Fruit fly (Drosophila melanogaster) whole organism, embryonic: ENCODE results near the gene FucTD.
A peak's percentile ranks its signal among the peaks of the same experiment; 100 is the strongest.

Experiments used
- Bdp1 ChIP-seq: fragments of 200-800 bp; sonication (Bioruptor generic); optimal IDR thresholded peaks from 3 replicates; lab custom pipeline; 2016; ENCODE audit warnings: missing biosample characterization, missing genetic modification characterization
- CG11695 ChIP-seq: fragments of 200-800 bp; sonication (Bioruptor generic); IDR thresholded peaks from 3 replicates; pipeline ENCODE4 v1.3.6; 2022; ENCODE audit warnings: missing biosample characterization, missing genetic modification characterization
- CG11723 ChIP-seq: fragments of 200-800 bp; sonication (Bioruptor generic); optimal IDR thresholded peaks from 2 replicates; lab custom pipeline; 2017; ENCODE audit warnings: missing biosample characterization, mild to moderate bottlenecking, missing genetic modification characterization
- CG12155 ChIP-seq: fragments of 200-800 bp; sonication (Bioruptor generic); optimal IDR thresholded peaks from 3 replicates; lab custom pipeline; 2016; ENCODE audit warnings: missing biosample characterization, missing genetic modification characterization
- CG12219 ChIP-seq: fragments of 200-800 bp; sonication (Bioruptor generic); optimal IDR thresholded peaks from 3 replicates; lab custom pipeline; 2018; ENCODE audit warnings: missing biosample characterization, mild to moderate bottlenecking, missing genetic modification characterization
- CG12391 ChIP-seq: fragments of 200-800 bp; sonication (Bioruptor generic); optimal IDR thresholded peaks from 3 replicates; lab custom pipeline; 2018; ENCODE audit warnings: missing biosample characterization, mild to moderate bottlenecking, missing genetic modification characterization, moderate library complexity
- CG14710 ChIP-seq: fragments of 200-800 bp; sonication (Bioruptor generic); optimal IDR thresholded peaks from 3 replicates; lab custom pipeline; 2019; ENCODE audit warnings: missing biosample characterization, mild to moderate bottlenecking, missing genetic modification characterization, moderate library complexity
- CG14860 ChIP-seq: fragments of 200-800 bp; sonication (Bioruptor generic); IDR thresholded peaks from 3 replicates; pipeline ENCODE4 v1.3.6; 2022; ENCODE audit warnings: missing biosample characterization, missing genetic modification characterization; ENCODE audit not compliant: partially characterized antibody
- CG1529 ChIP-seq: fragments of 200-800 bp; sonication (Bioruptor generic); optimal IDR thresholded peaks from 3 replicates; lab custom pipeline; 2018; ENCODE audit warnings: missing biosample characterization, missing genetic modification characterization
- CG1602 ChIP-seq: fragments of 200-800 bp; sonication (Bioruptor generic); optimal IDR thresholded peaks from 3 replicates; lab custom pipeline; 2016; ENCODE audit warnings: missing biosample characterization, missing genetic modification characterization
- CG18476 ChIP-seq: fragments of 200-800 bp; sonication (Bioruptor generic); optimal IDR thresholded peaks from 2 replicates; lab custom pipeline; 2016; ENCODE audit warnings: missing biosample characterization, mild to moderate bottlenecking, missing genetic modification characterization
- CG18599 ChIP-seq: fragments of 200-800 bp; sonication (Bioruptor generic); optimal IDR thresholded peaks from 3 replicates; lab custom pipeline; 2017; ENCODE audit warnings: missing biosample characterization, missing genetic modification characterization, mild to moderate bottlenecking, moderate library complexity, missing genetic modification reagents
- CG2120 ChIP-seq: fragments of 200-800 bp; sonication (Bioruptor generic); optimal IDR thresholded peaks from 3 replicates; lab custom pipeline; 2016; ENCODE audit warnings: missing biosample characterization, missing genetic modification characterization
- CG2678 ChIP-seq: fragments of 200-800 bp; sonication (Bioruptor generic); optimal IDR thresholded peaks from 3 replicates; lab custom pipeline; 2019; ENCODE audit warnings: missing biosample characterization, mild to moderate bottlenecking, missing genetic modification characterization, moderate library complexity
- CG31224 ChIP-seq: fragments of 200-800 bp; sonication (Bioruptor generic); IDR thresholded peaks from 2 replicates; pipeline ENCODE4 v1.3.6; 2022; ENCODE audit warnings: missing biosample characterization, missing genetic modification characterization
- CG32772 ChIP-seq: fragments of 200-800 bp; sonication (Bioruptor generic); IDR thresholded peaks from 2 replicates; pipeline ENCODE4 v1.3.6; 2022; ENCODE audit warnings: missing biosample characterization, missing genetic modification characterization
- CG5245 ChIP-seq: fragments of 200-800 bp; sonication (Bioruptor generic); optimal IDR thresholded peaks from 3 replicates; lab custom pipeline; 2016; ENCODE audit warnings: missing biosample characterization, missing genetic modification characterization
- CG7372 ChIP-seq: fragments of 200-800 bp; sonication (Bioruptor generic); IDR thresholded peaks from 2 replicates; pipeline ENCODE4 v1.3.6; 2022; ENCODE audit warnings: missing biosample characterization, missing genetic modification characterization
- CG7839 ChIP-seq: fragments of 200-800 bp; sonication (Bioruptor generic); optimal IDR thresholded peaks from 3 replicates; lab custom pipeline; 2018; ENCODE audit warnings: missing biosample characterization, mild to moderate bottlenecking, missing genetic modification characterization, moderate library complexity
- CG8388 ChIP-seq: fragments of 200-800 bp; sonication (Bioruptor generic); optimal IDR thresholded peaks from 2 replicates; lab custom pipeline; 2019; ENCODE audit warnings: missing biosample characterization, mild to moderate bottlenecking, missing genetic modification characterization, moderate library complexity
- CG8944 ChIP-seq: fragments of 200-800 bp; sonication (Bioruptor generic); optimal IDR thresholded peaks from 3 replicates; lab custom pipeline; 2016; ENCODE audit warnings: missing biosample characterization, missing genetic modification characterization
- CkIIα-i1 ChIP-seq: fragments of 200-800 bp; sonication (Bioruptor generic); IDR thresholded peaks from 2 replicates; pipeline ENCODE4 v1.3.6; 2022; ENCODE audit warnings: missing biosample characterization, missing genetic modification characterization
- Drgx ChIP-seq: fragments of 200-800 bp; sonication (Bioruptor generic); IDR thresholded peaks from 2 replicates; pipeline ENCODE4 v1.3.6; 2022; ENCODE audit warnings: missing biosample characterization, missing genetic modification characterization
- H15 ChIP-seq: fragments of 200-800 bp; sonication (Bioruptor generic); IDR thresholded peaks from 3 replicates; pipeline ENCODE4 v1.3.6; 2022; ENCODE audit warnings: missing biosample characterization, missing genetic modification characterization
- Hr51 ChIP-seq, 2 experiments: fragments of 200-800 bp; sonication (Bioruptor generic); optimal IDR thresholded peaks; 2 replicates in 1 of 2; 3 replicates in 1 of 2; lab custom pipeline; 2016 to 2018; ENCODE audit warnings: missing biosample characterization in 2 of 2, missing genetic modification characterization in 2 of 2, mild to moderate bottlenecking in 1 of 2, moderate library complexity in 1 of 2
- NC2α ChIP-seq: fragments of 200-800 bp; sonication (Bioruptor generic); optimal IDR thresholded peaks from 2 replicates; lab custom pipeline; 2016; ENCODE audit warnings: missing biosample characterization, missing genetic modification characterization
- PHDP ChIP-seq: fragments of 200-800 bp; sonication (Bioruptor generic); optimal IDR thresholded peaks from 3 replicates; lab custom pipeline; 2018; ENCODE audit warnings: missing biosample characterization, mild to moderate bottlenecking, missing genetic modification characterization, moderate library complexity
- Xbp1 ChIP-seq: fragments of 200-800 bp; sonication (Bioruptor generic); optimal IDR thresholded peaks from 3 replicates; lab custom pipeline; 2016; ENCODE audit warnings: missing biosample characterization, mild to moderate bottlenecking, missing genetic modification characterization
- Xrp1 ChIP-seq: fragments of 200-800 bp; sonication (Bioruptor generic); IDR thresholded peaks from 2 replicates; pipeline ENCODE4 v1.3.6; 2022; ENCODE audit warnings: missing biosample characterization, missing genetic modification characterization
- az2 ChIP-seq: fragments of 200-800 bp; sonication (Bioruptor generic); optimal IDR thresholded peaks from 3 replicates; lab custom pipeline; 2016; ENCODE audit warnings: missing biosample characterization, missing genetic modification characterization
- bab2 ChIP-seq: fragments of 200-800 bp; sonication (Bioruptor generic); optimal IDR thresholded peaks from 2 replicates; lab custom pipeline; 2016; ENCODE audit warnings: missing biosample characterization, missing genetic modification characterization
- chinmo ChIP-seq: fragments of 200-800 bp; sonication (Bioruptor generic); IDR thresholded peaks from 4 replicates; pipeline ENCODE4 v1.3.6; 2022; ENCODE audit warnings: missing biosample characterization, missing genetic modification characterization; ENCODE audit not compliant: partially characterized antibody
- chn ChIP-seq: fragments of 200-800 bp; sonication (Bioruptor generic); optimal IDR thresholded peaks from 2 replicates; lab custom pipeline; 2016; ENCODE audit warnings: missing biosample characterization, missing genetic modification characterization
- dmrt99B ChIP-seq: fragments of 200-800 bp; sonication (Bioruptor generic); optimal IDR thresholded peaks from 2 replicates; lab custom pipeline; 2018; ENCODE audit warnings: missing biosample characterization, mild to moderate bottlenecking, missing genetic modification characterization, moderate library complexity
- dysf ChIP-seq: fragments of 200-800 bp; sonication (Bioruptor generic); IDR thresholded peaks from 3 replicates; pipeline ENCODE4 v1.3.6; 2022; ENCODE audit warnings: missing biosample characterization, missing genetic modification characterization
- ewg ChIP-seq: fragments of 200-800 bp; sonication (Bioruptor generic); optimal IDR thresholded peaks from 3 replicates; lab custom pipeline; 2017; ENCODE audit warnings: mild to moderate bottlenecking, missing biosample characterization, missing genetic modification reagents, missing genetic modification characterization
- fd96Cb ChIP-seq: fragments of 200-800 bp; sonication (Bioruptor generic); optimal IDR thresholded peaks from 2 replicates; lab custom pipeline; 2018; ENCODE audit warnings: missing biosample characterization, mild to moderate bottlenecking, missing genetic modification characterization, moderate library complexity
- gce ChIP-seq: fragments of 200-800 bp; sonication (Bioruptor generic); IDR thresholded peaks from 3 replicates; pipeline ENCODE4 v1.3.6; 2022; ENCODE audit warnings: missing biosample characterization, missing genetic modification characterization
- nmo ChIP-seq: fragments of 200-800 bp; sonication (Bioruptor generic); optimal IDR thresholded peaks from 2 replicates; lab custom pipeline; 2018; ENCODE audit warnings: missing biosample characterization, mild to moderate bottlenecking, missing genetic modification characterization, moderate library complexity
- onecut ChIP-seq: fragments of 200-800 bp; sonication (Bioruptor generic); IDR thresholded peaks from 2 replicates; pipeline ENCODE4 v1.3.6; 2022; ENCODE audit warnings: missing biosample characterization, missing genetic modification characterization
- row ChIP-seq: fragments of 200-800 bp; sonication (Bioruptor generic); IDR thresholded peaks from 3 replicates; pipeline ENCODE4 v1.3.6; 2022; ENCODE audit warnings: missing biosample characterization, missing genetic modification characterization
- sens ChIP-seq: fragments of 200-800 bp; sonication (Bioruptor generic); peaks from one replicate; lab custom pipeline; 2016; ENCODE audit warnings: missing biosample characterization, missing genetic modification characterization
- sens-2 ChIP-seq: fragments of 200-800 bp; sonication (Bioruptor generic); IDR thresholded peaks from 2 replicates; pipeline ENCODE4 v1.3.6; 2022; ENCODE audit warnings: missing biosample characterization, missing genetic modification characterization
- so ChIP-seq: fragments of 200-800 bp; sonication (Bioruptor generic); IDR thresholded peaks from 3 replicates; pipeline ENCODE4 v1.3.6; 2022; ENCODE audit warnings: missing biosample characterization, missing genetic modification characterization
- sob ChIP-seq: fragments of 200-800 bp; sonication (Bioruptor generic); IDR thresholded peaks from 2 replicates; pipeline ENCODE4 v1.3.6; 2022; ENCODE audit warnings: missing biosample characterization, missing genetic modification characterization
- sqz ChIP-seq: fragments of 200-800 bp; sonication (Bioruptor generic); optimal IDR thresholded peaks from 3 replicates; lab custom pipeline; 2018; ENCODE audit warnings: missing biosample characterization, mild to moderate bottlenecking, missing genetic modification characterization
- sr ChIP-seq: fragments of 200-800 bp; sonication (Bioruptor generic); IDR thresholded peaks from 3 replicates; pipeline ENCODE4 v1.3.6; 2022; ENCODE audit warnings: missing biosample characterization, missing genetic modification characterization
- tap ChIP-seq: fragments of 200-800 bp; optimal IDR thresholded peaks from 3 replicates; lab custom pipeline; 2019; ENCODE audit warnings: missing biosample characterization, mild to moderate bottlenecking, missing genetic modification characterization, moderate library complexity
- tin ChIP-seq: fragments of 200-800 bp; sonication (Bioruptor generic); optimal IDR thresholded peaks from 3 replicates; lab custom pipeline; 2016; ENCODE audit warnings: missing biosample characterization, missing genetic modification characterization
- tio ChIP-seq: fragments of 200-800 bp; sonication (Bioruptor generic); optimal IDR thresholded peaks from 2 replicates; lab custom pipeline; 2017; ENCODE audit warnings: missing biosample characterization, missing genetic modification characterization, inconsistent platforms

FucTD gene

dm6 chr3L:1464465-1464864, 48.4 kb downstream of the FucTD start:
- TF ChIP-seq bab2 (GFP tag; lab: Kevin White, UChicago), result peak; percentile 8
- TF ChIP-seq nmo, result peak; percentile 45
- peak; percentile 34; the same call in 1 of the 2 replicates for TF ChIP-seq sob (GFP tag; lab: Robert Waterston, UW)
- TF ChIP-seq CG2678, result peak; percentile 3
- TF ChIP-seq chn, result peak; percentile 7
- peak; percentile 22; the same call in 1 of the 3 replicates for TF ChIP-seq dysf (GFP tag; lab: Robert Waterston, UW)
- TF ChIP-seq sens-2, result peak; percentile 33; the same call in 1 of the 2 replicates
- TF ChIP-seq CG11723 (GFP tag; lab: Kevin White, UChicago), result peak; percentile 22
- TF ChIP-seq CG18599 (GFP tag; lab: Kevin White, UChicago), result peak; percentile 11
- peak; percentile 32; the same call in 1 of the 2 replicates for TF ChIP-seq CG7372 (GFP tag; lab: Robert Waterston, UW)
- peak; percentile 86 for TF ChIP-seq sens
- TF ChIP-seq ewg (GFP tag; lab: Kevin White, UChicago), result peak; percentile 39
- TF ChIP-seq CG5245 (GFP tag; lab: Kevin White, UChicago), result no peak
- peak; percentile 50; the same call in 1 of the 2 replicates for TF ChIP-seq Xrp1 (GFP tag; lab: Robert Waterston, UW)
- peak; percentile 15 for TF ChIP-seq CG8388 (GFP tag; lab: Kevin White, UChicago)
- no peak for TF ChIP-seq CG1602
- TF ChIP-seq CG31224 (GFP tag; lab: Robert Waterston, UW), result 0 out of 2 replicates have a peak, but pooled peaks have one; percentile 8
- peak; percentile 41 for TF ChIP-seq CG7839 (tag; lab: Kevin White, UChicago)
- no peak for TF ChIP-seq CG14860 (GFP tag; lab: Robert Waterston, UW)
- peak; percentile 76 for TF ChIP-seq sr
- TF ChIP-seq sqz (GFP tag; lab: Kevin White, UChicago), result peak; percentile 35
- TF ChIP-seq Bdp1 (GFP tag; lab: Kevin White, UChicago), result no peak
- TF ChIP-seq chinmo (GFP tag; lab: Robert Waterston, UW), result no peak
- TF ChIP-seq CG12391 (tag; lab: Kevin White, UChicago), result peak; percentile 40
- TF ChIP-seq dmrt99B (tag; lab: Kevin White, UChicago), result peak; percentile 40
- TF ChIP-seq H15 (GFP tag; lab: Robert Waterston, UW), result 0 out of 3 replicates have a peak, but pooled peaks have one; percentile 40
- peak; percentile 35 for TF ChIP-seq fd96Cb
- TF ChIP-seq CG32772, result peak; percentile 59
- TF ChIP-seq row (GFP tag; lab: Robert Waterston, UW), result peak; percentile 29; the same call in 1 of the 3 replicates
- peak; percentile 13; the same call in 1 of the 2 replicates for TF ChIP-seq onecut (GFP tag; lab: Robert Waterston, UW)
- TF ChIP-seq CG2120, result no peak
- peak; percentile 57; the same call in 1 of the 2 replicates for TF ChIP-seq Drgx
- peak; percentile 41 for TF ChIP-seq tio (GFP tag; lab: Kevin White, UChicago)
- TF ChIP-seq CG12219 (GFP tag; lab: Kevin White, UChicago), result no peak
- no peak for TF ChIP-seq CG14710
- TF ChIP-seq CkIIα-i1 (GFP tag; lab: Robert Waterston, UW), result peak; percentile 29; the same call in 1 of the 2 replicates
- peak; percentile 5 for TF ChIP-seq CG1529 (GFP tag; lab: Kevin White, UChicago)
- no peak for TF ChIP-seq tap (tag; lab: Kevin White, UChicago)
- peak; percentile 0 for TF ChIP-seq CG12155 (GFP tag; lab: Kevin White, UChicago)
- peak; percentile 30 for TF ChIP-seq az2 (GFP tag; lab: Kevin White, UChicago)
- peak; percentile 30 for TF ChIP-seq PHDP (tag; lab: Kevin White, UChicago)
- TF ChIP-seq Xbp1 (GFP tag; lab: Kevin White, UChicago), result peak; percentile 52
- 0 out of 3 replicates have a peak, but pooled peaks have one; percentile 8 for TF ChIP-seq gce (GFP tag; lab: Robert Waterston, UW)
- TF ChIP-seq so (GFP tag; lab: Robert Waterston, UW), result peak; percentile 30; the same call in 1 of the 3 replicates
- TF ChIP-seq Hr51 (GFP tag; optimal IDR thresholded peaks at IDR 0.05; lab: Kevin White, UChicago), result peak; percentile 6 to 51
- TF ChIP-seq CG8944 (GFP tag; lab: Kevin White, UChicago), result peak; percentile 16
- no peak for TF ChIP-seq NC2α (GFP tag; lab: Kevin White, UChicago)
- TF ChIP-seq CG11695 (GFP tag; lab: Robert Waterston, UW), result 0 out of 3 replicates have a peak, but pooled peaks have one; percentile 29
- TF ChIP-seq CG18476 (GFP tag; lab: Kevin White, UChicago), result peak; percentile 8
- TF ChIP-seq tin (GFP tag; lab: Kevin White, UChicago), result no peak
